Worm (Caenorhabditis elegans) whole organism, mixed stage, embryonic: ENCODE measurements around the gene C25F9.6.

ENCODE experiments used
- M03D4.4 ChIP-seq: sonication (generic microtip); optimal IDR thresholded peaks from 2 replicates; lab custom pipeline; 2017; ENCODE audit warnings: mild to moderate bottlenecking, missing genetic modification characterization, missing compliant biosample characterization
- bed-3 ChIP-seq: fragments of 200-800 bp; sonication (Bioruptor generic); optimal IDR thresholded peaks from 3 replicates; lab custom pipeline; 2018; ENCODE audit warnings: mild to moderate bottlenecking, missing genetic modification characterization, moderate library complexity, missing compliant biosample characterization
- blmp-1 ChIP-seq: fragments of 150-350 bp; optimal IDR thresholded peaks from 2 replicates; lab custom pipeline; 2014; ENCODE audit warnings: missing biosample characterization, missing genetic modification characterization
- ceh-43 ChIP-seq: fragments of 200-800 bp; sonication (Bioruptor generic); optimal IDR thresholded peaks from 2 replicates; lab custom pipeline; 2018; ENCODE audit warnings: mild to moderate bottlenecking, missing genetic modification characterization, moderate library complexity, missing compliant biosample characterization
- ceh-83 ChIP-seq: fragments of 200-800 bp; sonication (Bioruptor generic); optimal IDR thresholded peaks from 2 replicates; lab custom pipeline; 2018; ENCODE audit warnings: mild to moderate bottlenecking, missing genetic modification characterization, missing compliant biosample characterization
- ces-1 ChIP-seq: fragments of 150-350 bp; optimal IDR thresholded peaks from 2 replicates; lab custom pipeline; 2014; ENCODE audit warnings: missing biosample characterization, missing genetic modification reagents, missing genetic modification characterization
- cnd-1 ChIP-seq: fragments of 200-800 bp; sonication (Bioruptor generic); optimal IDR thresholded peaks from 2 replicates; lab custom pipeline; 2018; ENCODE audit warnings: mild to moderate bottlenecking, missing genetic modification characterization, missing compliant biosample characterization
- drap-1 ChIP-seq: fragments of 200-800 bp; sonication (Bioruptor generic); optimal IDR thresholded peaks from 3 replicates; lab custom pipeline; 2018; ENCODE audit warnings: mild to moderate bottlenecking, missing genetic modification characterization, missing compliant biosample characterization
- elt-1 ChIP-seq: sonication (generic microtip); optimal IDR thresholded peaks from 2 replicates; lab custom pipeline; 2017; ENCODE audit warnings: missing genetic modification characterization, mild to moderate bottlenecking, missing compliant biosample characterization, antibody characterized with exemption, moderate library complexity, borderline replicate concordance; ENCODE audit not compliant: insufficient read depth
- elt-3 ChIP-seq: fragments of 150-350 bp; optimal IDR thresholded peaks from 2 replicates; lab custom pipeline; 2014; ENCODE audit warnings: missing biosample characterization, missing genetic modification characterization
- flh-1 ChIP-seq: fragments of 200-800 bp; sonication (Bioruptor generic); optimal IDR thresholded peaks from 2 replicates; lab custom pipeline; 2018; ENCODE audit warnings: mild to moderate bottlenecking, missing genetic modification characterization, moderate library complexity, missing compliant biosample characterization
- ham-2 ChIP-seq: fragments of 200-800 bp; sonication (Bioruptor generic); optimal IDR thresholded peaks from 2 replicates; lab custom pipeline; 2018; ENCODE audit warnings: mild to moderate bottlenecking, missing genetic modification characterization, missing compliant biosample characterization
- hlh-1 ChIP-seq: fragments of 150-350 bp; optimal IDR thresholded peaks from 2 replicates; lab custom pipeline; 2014; ENCODE audit warnings: missing biosample characterization, missing genetic modification reagents, missing genetic modification characterization
- lin-13 ChIP-seq: fragments of 150-350 bp; optimal IDR thresholded peaks from 2 replicates; lab custom pipeline; 2014; ENCODE audit warnings: missing biosample characterization, missing genetic modification characterization
- lin-32 ChIP-seq: fragments of 200-800 bp; sonication (Bioruptor generic); optimal IDR thresholded peaks from 2 replicates; lab custom pipeline; 2018; ENCODE audit warnings: mild to moderate bottlenecking, missing genetic modification characterization, missing compliant biosample characterization
- mab-5 ChIP-seq: fragments of 150-350 bp; optimal IDR thresholded peaks from 2 replicates; lab custom pipeline; 2014; ENCODE audit warnings: missing biosample characterization, missing genetic modification characterization
- mep-1 ChIP-seq: fragments of 150-350 bp; optimal IDR thresholded peaks from 2 replicates; lab custom pipeline; 2017; ENCODE audit warnings: missing biosample characterization, missing genetic modification reagents, missing genetic modification characterization, inconsistent platforms
- mls-2 ChIP-seq: sonication (generic microtip); optimal IDR thresholded peaks from 2 replicates; lab custom pipeline; 2016; ENCODE audit warnings: mild to moderate bottlenecking, missing genetic modification characterization, moderate library complexity, missing compliant biosample characterization
- nhr-237 ChIP-seq: fragments of 150-350 bp; optimal IDR thresholded peaks from 2 replicates; lab custom pipeline; 2014; ENCODE audit warnings: missing biosample characterization, missing genetic modification characterization
- nhr-28 ChIP-seq: fragments of 150-350 bp; optimal IDR thresholded peaks from 2 replicates; lab custom pipeline; 2014; ENCODE audit warnings: missing biosample characterization, missing genetic modification characterization
- nhr-76 ChIP-seq: sonication (generic microtip); optimal IDR thresholded peaks from 2 replicates; lab custom pipeline; 2017; ENCODE audit warnings: missing biosample characterization, missing genetic modification characterization
- sem-2 ChIP-seq: fragments of 200-800 bp; sonication (Bioruptor generic); optimal IDR thresholded peaks from 2 replicates; lab custom pipeline; 2018; ENCODE audit warnings: mild to moderate bottlenecking, missing genetic modification characterization, missing compliant biosample characterization
- snpc-4 ChIP-seq: fragments of 150-350 bp; optimal IDR thresholded peaks from 2 replicates; lab custom pipeline; 2014; ENCODE audit warnings: missing biosample characterization, missing genetic modification characterization
- sptf-1 ChIP-seq: sonication (generic microtip); optimal IDR thresholded peaks from 2 replicates; lab custom pipeline; 2017; ENCODE audit warnings: mild to moderate bottlenecking, missing genetic modification characterization, moderate library complexity, missing compliant biosample characterization
- tbx-8 ChIP-seq: fragments of 200-800 bp; sonication (Bioruptor generic); optimal IDR thresholded peaks from 2 replicates; lab custom pipeline; 2018; ENCODE audit warnings: mild to moderate bottlenecking, missing genetic modification characterization, moderate library complexity, missing compliant biosample characterization
- unc-39 ChIP-seq: fragments of 150-350 bp; optimal IDR thresholded peaks from 2 replicates; lab custom pipeline; 2014; ENCODE audit warnings: missing biosample characterization, missing genetic modification characterization
- unc-62 ChIP-seq: fragments of 150-350 bp; optimal IDR thresholded peaks from 2 replicates; lab custom pipeline; 2014; ENCODE audit warnings: missing biosample characterization, missing genetic modification reagents, missing genetic modification characterization
- zip-8 ChIP-seq: fragments of 150-350 bp; optimal IDR thresholded peaks from 2 replicates; lab custom pipeline; 2014; ENCODE audit warnings: missing biosample characterization, missing genetic modification characterization
- ztf-11 ChIP-seq: fragments of 150-350 bp; optimal IDR thresholded peaks from 2 replicates; lab custom pipeline; 2014; ENCODE audit warnings: missing biosample characterization, missing genetic modification characterization

Gene C25F9.6

ce11 chrV:19429605-19430004 lies 24.5 kb upstream of the C25F9.6 start:
- TF ChIP-seq snpc-4 (tag; lab: Kevin White, UChicago) (no peak), flh-1 (GFP tag; lab: Kevin White, UChicago) (no peak), mep-1 (no peak), elt-1 (peak; percentile 98), unc-39 (no peak), lin-32 (no peak), ham-2 (GFP tag; lab: Kevin White, UChicago) (peak; percentile 94)

ce11 chrV:19428936-19429335 lies 23.8 kb upstream of the C25F9.6 start:
- TF ChIP-seq ham-2 (GFP tag; lab: Kevin White, UChicago), result peak; percentile 71
- no peak for TF ChIP-seq flh-1 (GFP tag; lab: Kevin White, UChicago)
- no peak for TF ChIP-seq zip-8 (tag; lab: Kevin White, UChicago)
- peak; percentile 60 for TF ChIP-seq elt-1

- TF ChIP-seq flh-1 (GFP tag; lab: Kevin White, UChicago) (no peak), M03D4.4 (tag; lab: Kevin White, UChicago) (no peak), sptf-1 (tag; lab: Kevin White, UChicago) (no peak), ceh-83 (no peak), elt-1 (no peak), elt-3 (no peak), snpc-4 (tag; lab: Kevin White, UChicago) (no peak), hlh-1 (tag; lab: Kevin White, UChicago) (no peak), blmp-1 (tag; lab: Kevin White, UChicago) (no peak), zip-8 (tag; lab: Kevin White, UChicago) (no peak), unc-62 (GFP tag; lab: Kevin White, UChicago) (no peak), lin-13 (tag; lab: Kevin White, UChicago) (no peak), nhr-28 (tag; lab: Kevin White, UChicago) (no peak), tbx-8 (no peak), cnd-1 (tag; lab: Kevin White, UChicago) (no peak), ceh-43 (GFP tag; lab: Kevin White, UChicago) (no peak), mep-1 (no peak)
These were observed 23.0 kb upstream of the C25F9.6 start for ce11 chrV:19428097-19428496.

- no peak for TF ChIP-seq blmp-1 (tag; lab: Kevin White, UChicago)
- TF ChIP-seq zip-8 (tag; lab: Kevin White, UChicago), result peak; percentile 99
- TF ChIP-seq ztf-11 (tag; lab: Kevin White, UChicago), result no peak
- no peak for TF ChIP-seq unc-39
- TF ChIP-seq, all 35 proteins: peak for 1
These were observed 16.0 kb upstream of the C25F9.6 start, which contains the start of gene C25F9.2 for ce11 chrV:19421131-19421530. TSS of gene C25F9.2 (plus strand) at chrV:19421471.

- no peak for TF ChIP-seq elt-1
- TF ChIP-seq bed-3, result no peak
- TF ChIP-seq unc-39, result no peak
- TF ChIP-seq ces-1 (GFP tag; lab: Kevin White, UChicago), result no peak
- no peak for TF ChIP-seq mab-5 (tag; lab: Kevin White, UChicago)
- TF ChIP-seq flh-1 (GFP tag; lab: Kevin White, UChicago), result no peak
- no peak for TF ChIP-seq ztf-11 (tag; lab: Kevin White, UChicago)
- TF ChIP-seq elt-3, result no peak
- no peak for TF ChIP-seq blmp-1 (tag; lab: Kevin White, UChicago)
- TF ChIP-seq hlh-1 (tag; lab: Kevin White, UChicago), result no peak
- no peak for TF ChIP-seq nhr-76 (tag; lab: Kevin White, UChicago)
- no peak for TF ChIP-seq mls-2
- TF ChIP-seq zip-8 (tag; lab: Kevin White, UChicago), result no peak
- TF ChIP-seq nhr-237 (tag; lab: Kevin White, UChicago), result no peak
- no peak for TF ChIP-seq sem-2
These were observed 12.7 kb upstream of the C25F9.6 start, which contains the start of gene C25F9.15 for ce11 chrV:19417836-19418235. TSS of gene C25F9.15 (plus strand) at chrV:19418136.

- no peak for TF ChIP-seq drap-1 (GFP tag; lab: Kevin White, UChicago)
- TF ChIP-seq ces-1 (GFP tag; lab: Kevin White, UChicago), result no peak
- no peak for TF ChIP-seq M03D4.4 (tag; lab: Kevin White, UChicago)
- no peak for TF ChIP-seq elt-1
- no peak for TF ChIP-seq sptf-1 (tag; lab: Kevin White, UChicago)
These were observed 11.3 kb upstream of the C25F9.6 start, which contains the start of the genes C25F9.4 and C25F9.9 for ce11 chrV:19416475-19416874. TSS of gene C25F9.4 (minus strand) at chrV:19416575. TSS of gene C25F9.9 (plus strand) at chrV:19416611.
